Worm (Caenorhabditis elegans) whole organism, L2 larva: ENCODE measurements around the gene C27A2.8.

Experiments used
- C34F6.9 ChIP-seq: fragments of 150-350 bp; optimal IDR thresholded peaks from 2 replicates; lab custom pipeline; 2014; ENCODE audit warnings: missing biosample characterization, missing genetic modification characterization
- F13H6.1 ChIP-seq: sonication (generic microtip); optimal IDR thresholded peaks from 2 replicates; lab custom pipeline; 2016; ENCODE audit warnings: missing genetic modification characterization, missing compliant biosample characterization
- R02D3.7 ChIP-seq: fragments of 150-350 bp; optimal IDR thresholded peaks from 2 replicates; lab custom pipeline; 2014; ENCODE audit warnings: missing biosample characterization, missing genetic modification characterization
- Y55F3AM.14 ChIP-seq: fragments of 200-800 bp; sonication (Bioruptor generic); optimal IDR thresholded peaks from 2 replicates; lab custom pipeline; 2018; ENCODE audit warnings: mild to moderate bottlenecking, missing genetic modification characterization, missing compliant biosample characterization
- ZK546.5 ChIP-seq: sonication (generic microtip); optimal IDR thresholded peaks from 2 replicates; lab custom pipeline; 2017; ENCODE audit warnings: missing biosample characterization, missing genetic modification characterization
- alr-1 ChIP-seq: fragments of 150-350 bp; optimal IDR thresholded peaks from 2 replicates; lab custom pipeline; 2014; ENCODE audit warnings: missing biosample characterization, missing genetic modification characterization
- aly-2 ChIP-seq: fragments of 150-350 bp; optimal IDR thresholded peaks from 2 replicates; lab custom pipeline; 2014; ENCODE audit warnings: missing biosample characterization, missing genetic modification characterization
- ama-1 ChIP-seq: fragments of 150-350 bp; optimal IDR thresholded peaks from 2 replicates; lab custom pipeline; 2018; ENCODE audit warnings: inconsistent platforms
- blmp-1 ChIP-seq: sonication (generic microtip); optimal IDR thresholded peaks from 2 replicates; lab custom pipeline; 2017; ENCODE audit warnings: missing genetic modification characterization, mild to moderate bottlenecking, missing compliant biosample characterization, antibody characterized with exemption, moderate library complexity; ENCODE audit not compliant: insufficient read depth
- ceh-16 ChIP-seq: fragments of 150-350 bp; optimal IDR thresholded peaks from 2 replicates; lab custom pipeline; 2014; ENCODE audit warnings: missing biosample characterization, missing genetic modification characterization
- ceh-82 ChIP-seq: fragments of 150-350 bp; optimal IDR thresholded peaks from 2 replicates; lab custom pipeline; 2014; ENCODE audit warnings: missing biosample characterization, missing genetic modification characterization
- crh-2 ChIP-seq: sonication (generic microtip); optimal IDR thresholded peaks from 2 replicates; lab custom pipeline; 2017; ENCODE audit warnings: missing biosample characterization, missing genetic modification characterization
- dmd-4 ChIP-seq: sonication (generic microtip); optimal IDR thresholded peaks from 2 replicates; lab custom pipeline; 2017; ENCODE audit warnings: missing biosample characterization, missing genetic modification characterization
- egl-27 ChIP-seq: sonication (generic microtip); optimal IDR thresholded peaks from 3 replicates; lab custom pipeline; 2017; ENCODE audit warnings: missing biosample characterization, missing genetic modification reagents, missing genetic modification characterization
- elt-1 ChIP-seq: fragments of 150-350 bp; optimal IDR thresholded peaks from 2 replicates; lab custom pipeline; 2014; ENCODE audit warnings: missing biosample characterization, missing genetic modification characterization
- fos-1 ChIP-seq: fragments of 150-350 bp; optimal IDR thresholded peaks from 2 replicates; lab custom pipeline; 2014; ENCODE audit warnings: missing biosample characterization, missing genetic modification characterization
- gmeb-1 ChIP-seq: fragments of 150-350 bp; optimal IDR thresholded peaks from 2 replicates; lab custom pipeline; 2014; ENCODE audit warnings: missing biosample characterization, missing genetic modification characterization
- lin-11 ChIP-seq: fragments of 150-350 bp; sonication (generic microtip); optimal IDR thresholded peaks from 2 replicates; lab custom pipeline; 2014; ENCODE audit warnings: missing biosample characterization, missing genetic modification characterization, inconsistent platforms, mixed read lengths
- lin-13 ChIP-seq: fragments of 150-350 bp; optimal IDR thresholded peaks from 2 replicates; lab custom pipeline; 2014; ENCODE audit warnings: missing biosample characterization, missing genetic modification reagents, missing genetic modification characterization
- lin-39 ChIP-seq: fragments of 150-350 bp; optimal IDR thresholded peaks from 2 replicates; lab custom pipeline; 2014; ENCODE audit warnings: missing biosample characterization, missing genetic modification reagents, missing genetic modification characterization
- lsy-2 ChIP-seq, 2 experiments: fragments of 150-350 bp in 1 of 2; sonication (generic microtip) in 1 of 2; optimal IDR thresholded peaks; 2 replicates each; lab custom pipeline; 2014 to 2017; ENCODE audit warnings: missing biosample characterization in 2 of 2, missing genetic modification characterization in 2 of 2
- mab-5 ChIP-seq: fragments of 150-350 bp; optimal IDR thresholded peaks from 2 replicates; lab custom pipeline; 2014; ENCODE audit warnings: missing biosample characterization, missing genetic modification characterization
- mbf-1 ChIP-seq: sonication (generic microtip); optimal IDR thresholded peaks from 2 replicates; lab custom pipeline; 2017; ENCODE audit warnings: missing biosample characterization, missing genetic modification characterization
- mdl-1 ChIP-seq, 2 experiments: fragments of 150-350 bp in 1 of 2; sonication (generic microtip) in 1 of 2; optimal IDR thresholded peaks; 2 replicates each; lab custom pipeline; 2017; ENCODE audit warnings: missing biosample characterization in 2 of 2, missing genetic modification characterization in 2 of 2
- nhr-10 ChIP-seq: sonication (generic microtip); optimal IDR thresholded peaks from 2 replicates; lab custom pipeline; 2017; ENCODE audit warnings: missing biosample characterization, missing genetic modification characterization
- nhr-11 ChIP-seq: fragments of 150-350 bp; optimal IDR thresholded peaks from 2 replicates; lab custom pipeline; 2014; ENCODE audit warnings: missing biosample characterization, missing genetic modification characterization
- nhr-12 ChIP-seq: fragments of 150-350 bp; optimal IDR thresholded peaks from 2 replicates; lab custom pipeline; 2014; ENCODE audit warnings: missing biosample characterization, missing genetic modification characterization
- nhr-129 ChIP-seq: fragments of 150-350 bp; optimal IDR thresholded peaks from 2 replicates; lab custom pipeline; 2014; ENCODE audit warnings: missing biosample characterization, missing genetic modification characterization
- nhr-21 ChIP-seq: fragments of 150-350 bp; optimal IDR thresholded peaks from 2 replicates; lab custom pipeline; 2014; ENCODE audit warnings: missing biosample characterization, missing genetic modification characterization
- nhr-23 ChIP-seq: fragments of 150-350 bp; optimal IDR thresholded peaks from 2 replicates; lab custom pipeline; 2014; ENCODE audit warnings: missing biosample characterization, missing genetic modification reagents, missing genetic modification characterization
- nhr-237 ChIP-seq: fragments of 150-350 bp; optimal IDR thresholded peaks from 2 replicates; lab custom pipeline; 2014; ENCODE audit warnings: missing biosample characterization, missing genetic modification characterization
- nhr-25 ChIP-seq: fragments of 150-350 bp; sonication (generic microtip); optimal IDR thresholded peaks from 3 replicates; lab custom pipeline; 2014; ENCODE audit warnings: missing biosample characterization, missing genetic modification characterization
- nhr-6 ChIP-seq: fragments of 150-350 bp; optimal IDR thresholded peaks from 2 replicates; lab custom pipeline; 2014; ENCODE audit warnings: missing biosample characterization, missing genetic modification characterization
- nhr-77 ChIP-seq: fragments of 150-350 bp; optimal IDR thresholded peaks from 2 replicates; lab custom pipeline; 2014; ENCODE audit warnings: missing biosample characterization, missing genetic modification characterization
- peb-1 ChIP-seq: fragments of 150-350 bp; optimal IDR thresholded peaks from 2 replicates; lab custom pipeline; 2014; ENCODE audit warnings: missing biosample characterization, missing genetic modification characterization
- sem-4 ChIP-seq: fragments of 150-350 bp; optimal IDR thresholded peaks from 2 replicates; lab custom pipeline; 2014; ENCODE audit warnings: missing biosample characterization, missing genetic modification reagents, missing genetic modification characterization
- skn-1 ChIP-seq: sonication (generic microtip); optimal IDR thresholded peaks from 2 replicates; lab custom pipeline; 2017; ENCODE audit warnings: missing biosample characterization, missing genetic modification characterization
- sma-3 ChIP-seq: sonication (generic microtip); optimal IDR thresholded peaks from 2 replicates; lab custom pipeline; 2016; ENCODE audit warnings: missing genetic modification reagents, missing genetic modification characterization, missing compliant biosample characterization
- sma-9 ChIP-seq, 2 experiments: fragments of 150-350 bp in 1 of 2; sonication (generic microtip) in 1 of 2; optimal IDR thresholded peaks; 2 replicates each; lab custom pipeline; 2014 to 2016; ENCODE audit warnings: missing genetic modification characterization in 2 of 2, mild to moderate bottlenecking in 1 of 2, missing biosample characterization in 1 of 2, missing compliant biosample characterization in 1 of 2, missing genetic modification reagents in 1 of 2, moderate library complexity in 1 of 2
- snpc-4 ChIP-seq: fragments of 150-350 bp; optimal IDR thresholded peaks from 2 replicates; lab custom pipeline; 2014; ENCODE audit warnings: missing biosample characterization, missing genetic modification characterization
- unc-39 ChIP-seq: fragments of 150-350 bp; optimal IDR thresholded peaks from 2 replicates; lab custom pipeline; 2014; ENCODE audit warnings: missing biosample characterization, missing genetic modification characterization
- unc-55 ChIP-seq: fragments of 150-350 bp; sonication (generic microtip); optimal IDR thresholded peaks from 3 replicates; lab custom pipeline; 2014; ENCODE audit warnings: missing biosample characterization, missing genetic modification reagents, missing genetic modification characterization
- unc-62 ChIP-seq: fragments of 150-350 bp; optimal IDR thresholded peaks from 2 replicates; lab custom pipeline; 2014; ENCODE audit warnings: missing biosample characterization, missing genetic modification reagents, missing genetic modification characterization
- zag-1 ChIP-seq: fragments of 150-350 bp; optimal IDR thresholded peaks from 2 replicates; lab custom pipeline; 2014; ENCODE audit warnings: missing biosample characterization, missing genetic modification characterization
- ztf-1 ChIP-seq: fragments of 200-800 bp; sonication (Bioruptor generic); conservative IDR thresholded peaks from 2 replicates; pipeline ENCODE4 v1.3.6; 2022; ENCODE audit warnings: missing genetic modification characterization, missing compliant biosample characterization
- ztf-11 ChIP-seq: sonication (generic microtip); optimal IDR thresholded peaks from 2 replicates; lab custom pipeline; 2017; ENCODE audit warnings: missing biosample characterization, missing genetic modification characterization
- ztf-4 ChIP-seq: fragments of 150-350 bp; optimal IDR thresholded peaks from 2 replicates; lab custom pipeline; 2014; ENCODE audit warnings: missing biosample characterization, missing genetic modification characterization

The C27A2.8 gene

DNA sequence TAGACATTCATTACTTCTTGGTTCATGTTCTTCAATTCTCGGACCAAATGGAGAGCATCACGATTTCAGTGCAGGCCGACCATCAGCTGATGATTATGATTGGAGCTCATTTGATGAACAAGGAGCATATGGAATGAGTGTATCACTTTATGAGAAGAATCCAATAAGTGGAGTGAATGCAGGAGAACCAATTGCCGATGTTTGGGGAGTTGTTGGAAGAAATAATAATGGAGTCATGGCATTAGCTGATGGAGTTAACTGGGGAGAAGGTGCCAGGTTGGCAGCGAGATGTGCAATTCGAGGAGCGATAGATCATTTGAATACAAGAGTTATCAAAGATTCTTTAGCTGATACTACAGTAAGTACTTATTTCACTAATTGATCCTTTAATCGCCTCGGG, 17.1 kb downstream of the C27A2.8 start:
- no peak for TF ChIP-seq C34F6.9 (tag; lab: Kevin White, UChicago)
- no peak for TF ChIP-seq crh-2 (tag; lab: Kevin White, UChicago)
- TF ChIP-seq elt-1 = no peak
- no peak for TF ChIP-seq lsy-2 (tag; optimal IDR thresholded peaks at IDR 0.05; lab: Kevin White, UChicago)
- no peak for TF ChIP-seq gmeb-1 (tag; lab: Kevin White, UChicago)
- TF ChIP-seq peb-1 (tag; lab: Kevin White, UChicago) = no peak
- no peak for TF ChIP-seq unc-62
- TF ChIP-seq unc-39 (tag; lab: Kevin White, UChicago) = no peak
- TF ChIP-seq sma-9 (GFP tag; optimal IDR thresholded peaks at IDR 0.05; lab: Kevin White, UChicago) = no peak
- no peak for TF ChIP-seq sma-9 (tag; optimal IDR thresholded peaks at IDR 0.05; lab: Kevin White, UChicago)
- no peak for TF ChIP-seq sem-4 (tag; lab: Kevin White, UChicago)
- no peak for TF ChIP-seq mbf-1 (tag; lab: Kevin White, UChicago)
- TF ChIP-seq aly-2 (tag; lab: Kevin White, UChicago) = no peak
- TF ChIP-seq snpc-4 (tag; lab: Kevin White, UChicago) = no peak
- TF ChIP-seq ama-1 (lab: Kevin White, UChicago) = no peak
- TF ChIP-seq Y55F3AM.14 (GFP tag; lab: Kevin White, UChicago) = no peak
- no peak for TF ChIP-seq fos-1

DNA sequence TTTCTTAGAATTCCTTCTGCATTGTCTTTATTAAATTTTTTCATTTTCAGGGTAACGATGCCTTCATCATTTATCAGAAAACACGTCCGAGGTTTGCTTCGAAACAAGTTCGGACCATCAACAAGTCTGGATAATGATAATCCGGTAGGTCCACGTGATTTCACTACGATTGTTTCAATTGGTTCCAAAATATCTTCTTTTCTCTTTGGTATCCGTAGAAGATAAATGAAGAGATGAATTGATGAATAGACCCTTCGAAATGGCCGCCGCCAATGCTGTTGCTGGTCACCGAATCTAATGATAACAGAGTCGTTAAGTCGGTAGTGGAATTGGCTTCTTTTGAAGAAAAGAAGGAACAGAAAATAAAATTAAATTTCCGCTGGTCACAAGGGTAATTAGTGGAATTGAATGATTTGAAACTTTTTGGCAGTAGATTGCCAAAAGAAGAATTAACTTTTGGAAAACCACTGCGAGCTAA, 17.9 kb downstream of the C27A2.8 start, which contains the start of gene F33G12.6:
F33G12.6 (plus strand) TSS at position 51 of the 478 bp plus-strand sequence.
- peak in 1 of 2 experiments; percentile 31 for TF ChIP-seq lsy-2 (tag; optimal IDR thresholded peaks at IDR 0.05; lab: Kevin White, UChicago)
- TF ChIP-seq nhr-129 (tag; lab: Kevin White, UChicago) = peak; percentile 28
- TF ChIP-seq unc-55 = no peak

DNA sequence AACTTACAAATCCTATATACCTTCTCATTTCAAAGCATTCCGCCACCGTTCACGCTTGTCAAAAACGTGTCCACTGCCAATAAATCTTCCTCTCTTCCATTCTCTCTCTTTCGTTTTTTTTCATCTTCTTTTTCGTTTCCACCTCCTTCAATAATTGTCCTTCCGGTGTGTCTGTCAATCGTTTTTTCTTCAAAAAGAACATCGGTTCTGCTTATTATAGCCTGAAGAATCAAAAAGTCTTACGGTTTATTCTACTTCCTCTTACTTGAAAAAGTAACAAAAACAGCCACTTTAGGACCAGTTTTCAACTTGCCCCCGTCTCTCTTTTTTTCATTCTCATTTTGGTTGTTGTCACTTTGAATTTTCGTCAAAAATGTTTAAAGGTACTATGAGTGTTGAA, 18.6 kb downstream of the C27A2.8 start:
- no peak for TF ChIP-seq nhr-12
- no peak for TF ChIP-seq nhr-23 (tag; lab: Kevin White, UChicago)
- no peak for TF ChIP-seq aly-2 (tag; lab: Kevin White, UChicago)
- peak; percentile 28 for TF ChIP-seq egl-27
- TF ChIP-seq fos-1 = no peak
- no peak for TF ChIP-seq gmeb-1 (tag; lab: Kevin White, UChicago)
- TF ChIP-seq ZK546.5 (tag; lab: Kevin White, UChicago) = no peak
- no peak for TF ChIP-seq ztf-11 (tag; lab: Kevin White, UChicago)
- TF ChIP-seq unc-39 (tag; lab: Kevin White, UChicago) = no peak
- no peak for TF ChIP-seq snpc-4 (tag; lab: Kevin White, UChicago)
- TF ChIP-seq elt-1 = no peak
- no peak for TF ChIP-seq lin-11
- TF ChIP-seq nhr-6 (tag; lab: Kevin White, UChicago) = peak; percentile 4
- TF ChIP-seq lin-13 (GFP tag; lab: Kevin White, UChicago) = no peak
- TF ChIP-seq blmp-1 (tag; lab: Kevin White, UChicago) = peak; percentile 22
- no peak for TF ChIP-seq skn-1 (tag; lab: Kevin White, UChicago)
- TF ChIP-seq ztf-1 (GFP tag; lab: Robert Waterston, UW) = no peak
- no peak for TF ChIP-seq alr-1 (tag; lab: Kevin White, UChicago)
- TF ChIP-seq C34F6.9 (tag; lab: Kevin White, UChicago) = peak; percentile 2
- no peak for TF ChIP-seq nhr-237
- no peak for TF ChIP-seq dmd-4 (tag; lab: Kevin White, UChicago)
- TF ChIP-seq nhr-25 = peak; percentile 84
- TF ChIP-seq sma-9 (GFP tag; optimal IDR thresholded peaks at IDR 0.05; lab: Kevin White, UChicago) = peak; percentile 19
- no peak for TF ChIP-seq sma-9 (tag; optimal IDR thresholded peaks at IDR 0.05; lab: Kevin White, UChicago)
- no peak for TF ChIP-seq nhr-11 (tag; lab: Kevin White, UChicago)
- TF ChIP-seq nhr-21 (tag; lab: Kevin White, UChicago) = no peak
- peak; percentile 11 for TF ChIP-seq F13H6.1 (tag; lab: Kevin White, UChicago)
- no peak for TF ChIP-seq Y55F3AM.14 (GFP tag; lab: Kevin White, UChicago)
- no peak for TF ChIP-seq nhr-77 (tag; lab: Kevin White, UChicago)
- TF ChIP-seq sem-4 (tag; lab: Kevin White, UChicago) = peak; percentile 31
- no peak for TF ChIP-seq unc-62
- TF ChIP-seq ztf-4 = no peak
- TF ChIP-seq nhr-129 (tag; lab: Kevin White, UChicago) = peak; percentile 5
- TF ChIP-seq lin-39 (tag; lab: Kevin White, UChicago) = no peak
- TF ChIP-seq ceh-16 (tag; lab: Kevin White, UChicago) = no peak
- TF ChIP-seq nhr-10 = no peak
- no peak for TF ChIP-seq unc-55
- TF ChIP-seq lsy-2 (tag; optimal IDR thresholded peaks at IDR 0.05; lab: Kevin White, UChicago) = peak in 1 of 2 experiments; percentile 29
- no peak for TF ChIP-seq mbf-1 (tag; lab: Kevin White, UChicago)
- TF ChIP-seq mdl-1 (tag; optimal IDR thresholded peaks at IDR 0.05; lab: Kevin White, UChicago) = no peak
- peak; percentile 21 for TF ChIP-seq sma-3 (GFP tag; lab: Kevin White, UChicago)
- peak; percentile 62 for TF ChIP-seq mab-5 (tag; lab: Kevin White, UChicago)
- TF ChIP-seq ceh-82 = no peak
- no peak for TF ChIP-seq peb-1 (tag; lab: Kevin White, UChicago)
- TF ChIP-seq zag-1 = no peak
- TF ChIP-seq crh-2 (tag; lab: Kevin White, UChicago) = peak; percentile 64
- TF ChIP-seq R02D3.7 = no peak
- TF ChIP-seq ama-1 (lab: Kevin White, UChicago) = no peak
